Worm (Caenorhabditis elegans) whole organism, young adult: ENCODE data around the gene sra-27.

Experiments used
- B0336.3 ChIP-seq: fragments of 200-800 bp; sonication (Bioruptor generic); IDR thresholded peaks from 2 replicates; pipeline ENCODE4 v1.3.6; 2022; ENCODE audit warnings: missing genetic modification characterization, missing compliant biosample characterization
- C17E4.6 ChIP-seq: fragments of 200-800 bp; sonication (Bioruptor generic); IDR thresholded peaks from 2 replicates; pipeline ENCODE4 v1.3.6; 2022; ENCODE audit warnings: missing genetic modification reagents, missing genetic modification characterization, missing compliant biosample characterization
- D2030.7 ChIP-seq: fragments of 200-800 bp; sonication (Bioruptor generic); IDR thresholded peaks from 2 replicates; pipeline ENCODE4 v1.3.6; 2022; ENCODE audit warnings: missing genetic modification reagents, missing genetic modification characterization, missing compliant biosample characterization
- F22D6.2 ChIP-seq: sonication (generic microtip); optimal IDR thresholded peaks from 2 replicates; lab custom pipeline; 2016; ENCODE audit warnings: mild to moderate bottlenecking, missing genetic modification characterization, missing compliant biosample characterization
- F39B2.1 ChIP-seq: fragments of 200-800 bp; sonication (Bioruptor generic); IDR thresholded peaks from 2 replicates; pipeline ENCODE4 v1.3.6; 2022; ENCODE audit warnings: missing genetic modification reagents, missing genetic modification characterization, missing compliant biosample characterization
- F52B5.7 ChIP-seq: sonication (generic microtip); optimal IDR thresholded peaks from 2 replicates; lab custom pipeline; 2016; ENCODE audit warnings: mild to moderate bottlenecking, missing genetic modification characterization, missing compliant biosample characterization
- F55B11.4 ChIP-seq: sonication (generic microtip); optimal IDR thresholded peaks from 2 replicates; lab custom pipeline; 2016; ENCODE audit warnings: missing compliant biosample characterization, missing genetic modification characterization, borderline replicate concordance; ENCODE audit not compliant: insufficient read depth
- F57A8.1 ChIP-seq: fragments of 200-800 bp; sonication (Bioruptor generic); optimal IDR thresholded peaks from 2 replicates; lab custom pipeline; 2018; ENCODE audit warnings: mild to moderate bottlenecking, missing genetic modification characterization, moderate library complexity, missing compliant biosample characterization
- T07F8.4 ChIP-seq: sonication (generic microtip); optimal IDR thresholded peaks from 2 replicates; lab custom pipeline; 2016; ENCODE audit warnings: mild to moderate bottlenecking, missing genetic modification characterization, moderate library complexity, missing compliant biosample characterization
- Y79H2A.3 ChIP-seq: fragments of 200-800 bp; sonication (Bioruptor generic); conservative IDR thresholded peaks from 2 replicates; pipeline ENCODE4 v1.3.6; 2022; ENCODE audit warnings: missing genetic modification reagents, missing genetic modification characterization, missing compliant biosample characterization
- Y95B8A.8 ChIP-seq: fragments of 200-800 bp; sonication (Bioruptor generic); IDR thresholded peaks from 2 replicates; pipeline ENCODE4 v1.3.6; 2022; ENCODE audit warnings: missing genetic modification reagents, missing genetic modification characterization, missing compliant biosample characterization
- ama-1 ChIP-seq, 3 experiments: fragments of 150-350 bp in 1 of 3; sonication (generic microtip) in 2 of 3; optimal IDR thresholded peaks; 2 replicates each; lab custom pipeline; 2014 to 2018; ENCODE audit warnings: missing biosample characterization in 2 of 3, missing genetic modification characterization in 2 of 3, missing genetic modification reagents in 2 of 3
- attf-6 ChIP-seq: fragments of 200-800 bp; sonication (Bioruptor generic); IDR thresholded peaks from 2 replicates; pipeline ENCODE4 v1.3.6; 2022; ENCODE audit warnings: missing genetic modification reagents, missing genetic modification characterization, missing compliant biosample characterization
- bed-2 ChIP-seq: fragments of 200-800 bp; sonication (Bioruptor generic); IDR thresholded peaks from 2 replicates; pipeline ENCODE4 v1.3.6; 2022; ENCODE audit warnings: missing genetic modification reagents, missing genetic modification characterization, missing compliant biosample characterization
- ceh-40 ChIP-seq: fragments of 200-800 bp; sonication (Bioruptor generic); IDR thresholded peaks from 2 replicates; pipeline ENCODE4 v1.3.6; 2022; ENCODE audit warnings: missing genetic modification characterization, missing compliant biosample characterization
- ceh-91 ChIP-seq: fragments of 200-800 bp; sonication (Bioruptor generic); IDR thresholded peaks from 2 replicates; pipeline ENCODE4 v1.3.6; 2022; ENCODE audit warnings: missing genetic modification reagents, missing genetic modification characterization, missing compliant biosample characterization
- die-1 ChIP-seq: sonication (generic microtip); optimal IDR thresholded peaks from 2 replicates; lab custom pipeline; 2016; ENCODE audit warnings: missing genotype, mild to moderate bottlenecking, missing genetic modification characterization, missing compliant biosample characterization
- dox-1 ChIP-seq: fragments of 200-800 bp; sonication (Bioruptor generic); IDR thresholded peaks from 2 replicates; pipeline ENCODE4 v1.3.6; 2022; ENCODE audit warnings: missing genetic modification reagents, missing genetic modification characterization, missing compliant biosample characterization
- dpl-1 ChIP-seq: fragments of 150-350 bp; optimal IDR thresholded peaks from 2 replicates; lab custom pipeline; 2014; ENCODE audit warnings: missing biosample characterization, missing genetic modification reagents, missing genetic modification characterization
- egl-44 ChIP-seq: fragments of 200-800 bp; sonication (Bioruptor generic); IDR thresholded peaks from 2 replicates; pipeline ENCODE4 v1.3.6; 2022; ENCODE audit warnings: missing genetic modification reagents, missing genetic modification characterization, missing compliant biosample characterization
- hlh-26 ChIP-seq: fragments of 200-800 bp; sonication (Bioruptor generic); conservative IDR thresholded peaks from 2 replicates; pipeline ENCODE4 v1.3.6; 2022; ENCODE audit warnings: missing genetic modification reagents, missing genetic modification characterization, missing compliant biosample characterization
- hmg-1.2 ChIP-seq: fragments of 200-800 bp; sonication (Bioruptor generic); IDR thresholded peaks from 2 replicates; pipeline ENCODE4 v1.3.6; 2022; ENCODE audit warnings: missing genetic modification reagents, missing genetic modification characterization, missing compliant biosample characterization
- hsf-1 ChIP-seq: fragments of 200-800 bp; sonication (Bioruptor generic); IDR thresholded peaks from 2 replicates; pipeline ENCODE4 v1.3.6; 2022; ENCODE audit warnings: missing genetic modification reagents, missing genetic modification characterization, missing compliant biosample characterization
- lag-1 ChIP-seq: fragments of 200-800 bp; sonication (Bioruptor generic); IDR thresholded peaks from 2 replicates; pipeline ENCODE4 v1.3.6; 2022; ENCODE audit warnings: missing genetic modification reagents, missing genetic modification characterization, missing compliant biosample characterization
- let-526 ChIP-seq: fragments of 200-800 bp; sonication (Bioruptor generic); IDR thresholded peaks from 2 replicates; pipeline ENCODE4 v1.3.6; 2022; ENCODE audit warnings: missing genetic modification reagents, missing genetic modification characterization, missing compliant biosample characterization
- lin-40 ChIP-seq: sonication (generic microtip); optimal IDR thresholded peaks from 2 replicates; lab custom pipeline; 2016; ENCODE audit warnings: missing genetic modification characterization, mild to moderate bottlenecking, missing compliant biosample characterization, missing genotype, missing genetic modification reagents
- lir-1 ChIP-seq: fragments of 200-800 bp; sonication (Bioruptor generic); conservative IDR thresholded peaks from 2 replicates; pipeline ENCODE4 v1.3.6; 2022; ENCODE audit warnings: missing genetic modification reagents, missing genetic modification characterization, missing compliant biosample characterization
- mcd-1 ChIP-seq: fragments of 200-800 bp; sonication (Bioruptor generic); IDR thresholded peaks from 2 replicates; pipeline ENCODE4 v1.3.6; 2022; ENCODE audit warnings: missing genetic modification reagents, missing genetic modification characterization, missing compliant biosample characterization
- mxl-1 ChIP-seq: sonication (generic microtip); optimal IDR thresholded peaks from 2 replicates; lab custom pipeline; 2016; ENCODE audit warnings: missing genetic modification characterization, missing compliant biosample characterization
- nfya-1 ChIP-seq: sonication (generic microtip); optimal IDR thresholded peaks from 2 replicates; lab custom pipeline; 2017; ENCODE audit warnings: antibody characterized with exemption, missing compliant biosample characterization, missing genetic modification characterization, borderline replicate concordance; ENCODE audit not compliant: insufficient read depth
- nhr-179 ChIP-seq: sonication (generic microtip); optimal IDR thresholded peaks from 2 replicates; lab custom pipeline; 2016; ENCODE audit warnings: mild to moderate bottlenecking, missing genetic modification characterization, missing compliant biosample characterization
- nhr-27 ChIP-seq: fragments of 200-800 bp; sonication (Bioruptor generic); optimal IDR thresholded peaks from 2 replicates; lab custom pipeline; 2018; ENCODE audit warnings: mild to moderate bottlenecking, missing genetic modification characterization, moderate library complexity, missing compliant biosample characterization
- nhr-90 ChIP-seq: sonication (generic microtip); optimal IDR thresholded peaks from 2 replicates; lab custom pipeline; 2016; ENCODE audit warnings: missing genotype, mild to moderate bottlenecking, missing genetic modification characterization, missing compliant biosample characterization
- rec-8 ChIP-seq, 2 experiments: sonication (generic microtip); optimal IDR thresholded peaks; 2 replicates each; lab custom pipeline; 2016; ENCODE audit warnings: mild to moderate bottlenecking in 2 of 2, missing genetic modification characterization in 2 of 2, missing genetic modification reagents in 2 of 2, missing genotype in 2 of 2, missing biosample characterization in 1 of 2, missing compliant biosample characterization in 1 of 2, moderate library complexity in 1 of 2
- rpc-1 ChIP-seq, 2 experiments: fragments of 150-350 bp in 1 of 2; sonication (generic microtip) in 1 of 2; optimal IDR thresholded peaks; 2 replicates each; lab custom pipeline; 2014 to 2018; ENCODE audit warnings: missing biosample characterization in 1 of 2, missing genetic modification characterization in 1 of 2, missing genetic modification reagents in 1 of 2, missing genotype in 1 of 2
- snpc-1.3 ChIP-seq: sonication (generic microtip); optimal IDR thresholded peaks from 2 replicates; lab custom pipeline; 2017; ENCODE audit warnings: missing genetic modification characterization, mild to moderate bottlenecking, missing compliant biosample characterization, antibody characterized with exemption, moderate library complexity, missing genotype, missing genetic modification reagents; ENCODE audit not compliant: insufficient read depth
- snpc-3.4 ChIP-seq: sonication (generic microtip); optimal IDR thresholded peaks from 2 replicates; lab custom pipeline; 2017; ENCODE audit warnings: missing genetic modification characterization, mild to moderate bottlenecking, missing compliant biosample characterization, antibody characterized with exemption, moderate library complexity, missing genotype, missing genetic modification reagents
- sptf-2 ChIP-seq: fragments of 200-800 bp; sonication (Bioruptor generic); optimal IDR thresholded peaks from 2 replicates; lab custom pipeline; 2018; ENCODE audit warnings: mild to moderate bottlenecking, missing genetic modification characterization, missing compliant biosample characterization
- tbx-9 ChIP-seq: sonication (generic microtip); optimal IDR thresholded peaks from 2 replicates; lab custom pipeline; 2016; ENCODE audit warnings: borderline replicate concordance, missing genetic modification characterization, inconsistent platforms, missing compliant biosample characterization
- unc-62 ChIP-seq: fragments of 150-350 bp; optimal IDR thresholded peaks from 2 replicates; lab custom pipeline; 2014; ENCODE audit warnings: missing biosample characterization, missing genetic modification reagents, missing genetic modification characterization
- xnd-1 ChIP-seq: sonication (generic microtip); optimal IDR thresholded peaks from 2 replicates; lab custom pipeline; 2016; ENCODE audit warnings: missing genotype, missing genetic modification reagents, missing genetic modification characterization, missing compliant biosample characterization
- zfh-2 ChIP-seq: fragments of 200-800 bp; sonication (Bioruptor generic); conservative IDR thresholded peaks from 2 replicates; pipeline ENCODE4 v1.3.6; 2022; ENCODE audit warnings: missing genetic modification reagents, missing genetic modification characterization, missing compliant biosample characterization
- ztf-22 ChIP-seq: fragments of 200-800 bp; sonication (Bioruptor generic); optimal IDR thresholded peaks from 2 replicates; lab custom pipeline; 2018; ENCODE audit warnings: mild to moderate bottlenecking, missing genetic modification characterization, moderate library complexity, missing compliant biosample characterization
- ztf-25 ChIP-seq: fragments of 200-800 bp; sonication (Bioruptor generic); IDR thresholded peaks from 2 replicates; pipeline ENCODE4 v1.3.6; 2022; ENCODE audit warnings: missing genetic modification reagents, missing genetic modification characterization, missing compliant biosample characterization
- ztf-28 ChIP-seq: fragments of 200-800 bp; sonication (Bioruptor generic); IDR thresholded peaks from 2 replicates; pipeline ENCODE4 v1.3.6; 2022; ENCODE audit warnings: missing genetic modification reagents, missing genetic modification characterization, missing compliant biosample characterization
- ztf-6 ChIP-seq: fragments of 200-800 bp; sonication (Bioruptor generic); IDR thresholded peaks from 2 replicates; pipeline ENCODE4 v1.3.6; 2022; ENCODE audit warnings: missing genetic modification reagents, missing genetic modification characterization, missing compliant biosample characterization

sra-27 gene

ce11 chrII:6592251-6592650 lies 23.4 kb downstream of the sra-27 start, which contains the start of gene C56C10.9:
Gene C56C10.9, minus strand, starts transcription at chrII:6592351.
- TF ChIP-seq snpc-3.4 (tag; lab: Kevin White, UChicago) (no peak), unc-62 (GFP tag; lab: Kevin White, UChicago) (no peak), nhr-179 (tag; lab: Kevin White, UChicago) (no peak), F57A8.1 (no peak), hsf-1 (GFP tag; lab: Robert Waterston, UW) (no peak), C17E4.6 (GFP tag; lab: Robert Waterston, UW) (no peak), nhr-27 (tag; lab: Kevin White, UChicago) (no peak), snpc-1.3 (tag; lab: Kevin White, UChicago) (no peak), nhr-90 (tag; lab: Kevin White, UChicago) (no peak), ztf-28 (GFP tag; lab: Robert Waterston, UW) (no peak), die-1 (tag; lab: Kevin White, UChicago) (no peak), T07F8.4 (tag; lab: Kevin White, UChicago) (no peak), lin-40 (tag; lab: Kevin White, UChicago) (no peak), ztf-25 (GFP tag; lab: Robert Waterston, UW) (no peak), ama-1 (optimal IDR thresholded peaks at IDR 0.05; lab: Kevin White, UChicago) (no peak), ama-1 (GFP tag; optimal IDR thresholded peaks at IDR 0.05; lab: Kevin White, UChicago) (no peak), sptf-2 (no peak), dox-1 (GFP tag; lab: Robert Waterston, UW) (no peak), F55B11.4 (tag; lab: Kevin White, UChicago) (no peak)

ce11 chrII:6594151-6594550 lies 25.3 kb downstream of the sra-27 start, which contains the start of gene aipr-1:
Gene aipr-1, minus strand, starts transcription at chrII:6594251.
- TF ChIP-seq tbx-9 (no peak), F22D6.2 (tag; lab: Kevin White, UChicago) (no peak), rec-8 (tag; optimal IDR thresholded peaks at IDR 0.05; lab: Kevin White, UChicago) (no peak), Y95B8A.8 (GFP tag; lab: Robert Waterston, UW) (no peak), ztf-25 (GFP tag; lab: Robert Waterston, UW) (no peak), B0336.3 (GFP tag; lab: Robert Waterston, UW) (no peak), ceh-91 (GFP tag; lab: Robert Waterston, UW) (no peak), F52B5.7 (tag; lab: Kevin White, UChicago) (no peak), attf-6 (GFP tag; lab: Robert Waterston, UW) (no peak), Y79H2A.3 (GFP tag; lab: Robert Waterston, UW) (no peak), bed-2 (no peak), zfh-2 (no peak), lir-1 (GFP tag; lab: Robert Waterston, UW) (no peak), ceh-40 (GFP tag; lab: Robert Waterston, UW) (no peak), egl-44 (GFP tag; lab: Robert Waterston, UW) (no peak), rpc-1 (optimal IDR thresholded peaks at IDR 0.05; lab: Kevin White, UChicago) (no peak), rpc-1 (tag; optimal IDR thresholded peaks at IDR 0.05; lab: Kevin White, UChicago) (no peak), dpl-1 (GFP tag; lab: Kevin White, UChicago) (no peak), F39B2.1 (GFP tag; lab: Robert Waterston, UW) (no peak)

ce11 chrII:6597507-6597906 lies 28.7 kb downstream of the sra-27 start:
- TF ChIP-seq hlh-26 (GFP tag; lab: Robert Waterston, UW), result no peak
- no peak for TF ChIP-seq snpc-3.4 (tag; lab: Kevin White, UChicago)
- TF ChIP-seq mcd-1 (GFP tag; lab: Robert Waterston, UW), result no peak
- no peak for TF ChIP-seq mxl-1
- TF ChIP-seq D2030.7 (GFP tag; lab: Robert Waterston, UW), result 0 out of 2 replicates have a peak, but pooled peaks have one; percentile 29
- TF ChIP-seq nfya-1 (tag; lab: Kevin White, UChicago), result no peak
- no peak for TF ChIP-seq lag-1
- peak; percentile 27 for TF ChIP-seq xnd-1 (tag; lab: Kevin White, UChicago)
- no peak for TF ChIP-seq ztf-22 (GFP tag; lab: Kevin White, UChicago)
- no peak for TF ChIP-seq ztf-6 (GFP tag; lab: Robert Waterston, UW)
- no peak for TF ChIP-seq let-526
- no peak for TF ChIP-seq die-1 (tag; lab: Kevin White, UChicago)
- TF ChIP-seq hmg-1.2 (GFP tag; lab: Robert Waterston, UW), result no peak
